Worm (Caenorhabditis elegans) whole organism, L2 larva: ENCODE data around the gene srh-36.

Experiments
- C34F6.9 ChIP-seq: fragments of 150-350 bp; optimal IDR thresholded peaks from 2 replicates; lab custom pipeline; 2014; ENCODE audit warnings: missing biosample characterization, missing genetic modification characterization
- F13H6.1 ChIP-seq: sonication (generic microtip); optimal IDR thresholded peaks from 2 replicates; lab custom pipeline; 2016; ENCODE audit warnings: missing genetic modification characterization, missing compliant biosample characterization
- R02D3.7 ChIP-seq: fragments of 150-350 bp; optimal IDR thresholded peaks from 2 replicates; lab custom pipeline; 2014; ENCODE audit warnings: missing biosample characterization, missing genetic modification characterization
- Y55F3AM.14 ChIP-seq: fragments of 200-800 bp; sonication (Bioruptor generic); optimal IDR thresholded peaks from 2 replicates; lab custom pipeline; 2018; ENCODE audit warnings: mild to moderate bottlenecking, missing genetic modification characterization, missing compliant biosample characterization
- ZK546.5 ChIP-seq: sonication (generic microtip); optimal IDR thresholded peaks from 2 replicates; lab custom pipeline; 2017; ENCODE audit warnings: missing biosample characterization, missing genetic modification characterization
- aly-2 ChIP-seq: fragments of 150-350 bp; optimal IDR thresholded peaks from 2 replicates; lab custom pipeline; 2014; ENCODE audit warnings: missing biosample characterization, missing genetic modification characterization
- ama-1 ChIP-seq: fragments of 150-350 bp; optimal IDR thresholded peaks from 2 replicates; lab custom pipeline; 2018; ENCODE audit warnings: inconsistent platforms
- blmp-1 ChIP-seq: sonication (generic microtip); optimal IDR thresholded peaks from 2 replicates; lab custom pipeline; 2017; ENCODE audit warnings: missing genetic modification characterization, mild to moderate bottlenecking, missing compliant biosample characterization, antibody characterized with exemption, moderate library complexity; ENCODE audit not compliant: insufficient read depth
- ceh-82 ChIP-seq: fragments of 150-350 bp; optimal IDR thresholded peaks from 2 replicates; lab custom pipeline; 2014; ENCODE audit warnings: missing biosample characterization, missing genetic modification characterization
- crh-2 ChIP-seq: sonication (generic microtip); optimal IDR thresholded peaks from 2 replicates; lab custom pipeline; 2017; ENCODE audit warnings: missing biosample characterization, missing genetic modification characterization
- dmd-4 ChIP-seq: sonication (generic microtip); optimal IDR thresholded peaks from 2 replicates; lab custom pipeline; 2017; ENCODE audit warnings: missing biosample characterization, missing genetic modification characterization
- elt-1 ChIP-seq: fragments of 150-350 bp; optimal IDR thresholded peaks from 2 replicates; lab custom pipeline; 2014; ENCODE audit warnings: missing biosample characterization, missing genetic modification characterization
- elt-3 ChIP-seq: sonication (generic microtip); optimal IDR thresholded peaks from 2 replicates; lab custom pipeline; 2017; ENCODE audit warnings: missing biosample characterization, missing genetic modification characterization
- gmeb-1 ChIP-seq: fragments of 150-350 bp; optimal IDR thresholded peaks from 2 replicates; lab custom pipeline; 2014; ENCODE audit warnings: missing biosample characterization, missing genetic modification characterization
- lin-39 ChIP-seq: fragments of 150-350 bp; optimal IDR thresholded peaks from 2 replicates; lab custom pipeline; 2014; ENCODE audit warnings: missing biosample characterization, missing genetic modification reagents, missing genetic modification characterization
- lsy-2 ChIP-seq, 2 experiments: fragments of 150-350 bp in 1 of 2; sonication (generic microtip) in 1 of 2; optimal IDR thresholded peaks; 2 replicates each; lab custom pipeline; 2014 to 2017; ENCODE audit warnings: missing biosample characterization in 2 of 2, missing genetic modification characterization in 2 of 2
- mab-5 ChIP-seq: fragments of 150-350 bp; optimal IDR thresholded peaks from 2 replicates; lab custom pipeline; 2014; ENCODE audit warnings: missing biosample characterization, missing genetic modification characterization
- mbf-1 ChIP-seq: sonication (generic microtip); optimal IDR thresholded peaks from 2 replicates; lab custom pipeline; 2017; ENCODE audit warnings: missing biosample characterization, missing genetic modification characterization
- nhr-10 ChIP-seq: sonication (generic microtip); optimal IDR thresholded peaks from 2 replicates; lab custom pipeline; 2017; ENCODE audit warnings: missing biosample characterization, missing genetic modification characterization
- nhr-12 ChIP-seq: fragments of 150-350 bp; optimal IDR thresholded peaks from 2 replicates; lab custom pipeline; 2014; ENCODE audit warnings: missing biosample characterization, missing genetic modification characterization
- nhr-129 ChIP-seq: fragments of 150-350 bp; optimal IDR thresholded peaks from 2 replicates; lab custom pipeline; 2014; ENCODE audit warnings: missing biosample characterization, missing genetic modification characterization
- nhr-21 ChIP-seq: fragments of 150-350 bp; optimal IDR thresholded peaks from 2 replicates; lab custom pipeline; 2014; ENCODE audit warnings: missing biosample characterization, missing genetic modification characterization
- nhr-25 ChIP-seq: fragments of 150-350 bp; sonication (generic microtip); optimal IDR thresholded peaks from 3 replicates; lab custom pipeline; 2014; ENCODE audit warnings: missing biosample characterization, missing genetic modification characterization
- nhr-6 ChIP-seq: fragments of 150-350 bp; optimal IDR thresholded peaks from 2 replicates; lab custom pipeline; 2014; ENCODE audit warnings: missing biosample characterization, missing genetic modification characterization
- nhr-77 ChIP-seq: fragments of 150-350 bp; optimal IDR thresholded peaks from 2 replicates; lab custom pipeline; 2014; ENCODE audit warnings: missing biosample characterization, missing genetic modification characterization
- peb-1 ChIP-seq: fragments of 150-350 bp; optimal IDR thresholded peaks from 2 replicates; lab custom pipeline; 2014; ENCODE audit warnings: missing biosample characterization, missing genetic modification characterization
- skn-1 ChIP-seq: sonication (generic microtip); optimal IDR thresholded peaks from 2 replicates; lab custom pipeline; 2017; ENCODE audit warnings: missing biosample characterization, missing genetic modification characterization
- sma-3 ChIP-seq: sonication (generic microtip); optimal IDR thresholded peaks from 2 replicates; lab custom pipeline; 2016; ENCODE audit warnings: missing genetic modification reagents, missing genetic modification characterization, missing compliant biosample characterization
- snpc-4 ChIP-seq: fragments of 150-350 bp; optimal IDR thresholded peaks from 2 replicates; lab custom pipeline; 2014; ENCODE audit warnings: missing biosample characterization, missing genetic modification characterization
- unc-39 ChIP-seq: fragments of 150-350 bp; optimal IDR thresholded peaks from 2 replicates; lab custom pipeline; 2014; ENCODE audit warnings: missing biosample characterization, missing genetic modification characterization
- unc-55 ChIP-seq: fragments of 150-350 bp; sonication (generic microtip); optimal IDR thresholded peaks from 3 replicates; lab custom pipeline; 2014; ENCODE audit warnings: missing biosample characterization, missing genetic modification reagents, missing genetic modification characterization
- unc-62 ChIP-seq: fragments of 150-350 bp; optimal IDR thresholded peaks from 2 replicates; lab custom pipeline; 2014; ENCODE audit warnings: missing biosample characterization, missing genetic modification reagents, missing genetic modification characterization
- ztf-1 ChIP-seq: fragments of 200-800 bp; sonication (Bioruptor generic); conservative IDR thresholded peaks from 2 replicates; pipeline ENCODE4 v1.3.6; 2022; ENCODE audit warnings: missing genetic modification characterization, missing compliant biosample characterization
- ztf-11 ChIP-seq: sonication (generic microtip); optimal IDR thresholded peaks from 2 replicates; lab custom pipeline; 2017; ENCODE audit warnings: missing biosample characterization, missing genetic modification characterization
- ztf-4 ChIP-seq: fragments of 150-350 bp; optimal IDR thresholded peaks from 2 replicates; lab custom pipeline; 2014; ENCODE audit warnings: missing biosample characterization, missing genetic modification characterization

srh-36 gene

ce11 chrV:2836501-2836900 is 15.0 kb upstream of the srh-36 start, which contains the start of gene srj-45:
TSS of gene srj-45 (minus strand) at chrV:2836601.
- no peak for TF ChIP-seq mab-5 (tag; lab: Kevin White, UChicago)
- no peak for TF ChIP-seq sma-3 (GFP tag; lab: Kevin White, UChicago)
- TF ChIP-seq peb-1 = no peak
- no peak for TF ChIP-seq lsy-2 (tag; optimal IDR thresholded peaks at IDR 0.05; lab: Kevin White, UChicago)
- no peak for TF ChIP-seq ceh-82 (tag; lab: Kevin White, UChicago)
- no peak for TF ChIP-seq snpc-4 (tag; lab: Kevin White, UChicago)
- no peak for TF ChIP-seq F13H6.1 (tag; lab: Kevin White, UChicago)
- TF ChIP-seq unc-62 = no peak
- no peak for TF ChIP-seq C34F6.9
- no peak for TF ChIP-seq elt-1
- TF ChIP-seq nhr-6 = no peak
- TF ChIP-seq elt-3 (tag; lab: Kevin White, UChicago) = no peak
- no peak for TF ChIP-seq ZK546.5
- no peak for TF ChIP-seq nhr-21 (tag; lab: Kevin White, UChicago)

ce11 chrV:2832666-2833065 is 11.2 kb upstream of the srh-36 start, which contains the start of gene srj-50:
TSS of gene srj-50 (plus strand) at chrV:2832966.
- TF ChIP-seq snpc-4 (tag; lab: Kevin White, UChicago) = no peak
- TF ChIP-seq lsy-2 (tag; optimal IDR thresholded peaks at IDR 0.05; lab: Kevin White, UChicago) = no peak
- no peak for TF ChIP-seq R02D3.7
- TF ChIP-seq mbf-1 (tag; lab: Kevin White, UChicago) = no peak
- no peak for TF ChIP-seq ztf-4
- TF ChIP-seq ztf-1 (GFP tag; lab: Robert Waterston, UW) = no peak
- no peak for TF ChIP-seq ztf-11
- no peak for TF ChIP-seq aly-2 (tag; lab: Kevin White, UChicago)
- TF ChIP-seq ama-1 (lab: Kevin White, UChicago) = no peak

- no peak for TF ChIP-seq nhr-25 (tag; lab: Kevin White, UChicago)
- TF ChIP-seq C34F6.9 = no peak
- no peak for TF ChIP-seq snpc-4 (tag; lab: Kevin White, UChicago)
- TF ChIP-seq unc-55 = no peak
- TF ChIP-seq ztf-1 (GFP tag; lab: Robert Waterston, UW) = no peak
- no peak for TF ChIP-seq unc-39
- TF ChIP-seq R02D3.7 = no peak
- no peak for TF ChIP-seq nhr-12 (tag; lab: Kevin White, UChicago)
- no peak for TF ChIP-seq F13H6.1 (tag; lab: Kevin White, UChicago)
- TF ChIP-seq nhr-77 (tag; lab: Kevin White, UChicago) = no peak
- TF ChIP-seq nhr-129 (tag; lab: Kevin White, UChicago) = no peak
- no peak for TF ChIP-seq peb-1
- no peak for TF ChIP-seq ztf-11
- TF ChIP-seq nhr-10 (tag; lab: Kevin White, UChicago) = no peak
- TF ChIP-seq unc-62 = no peak
- TF ChIP-seq, all 48 proteins: peak for 0
Measured at ce11 chrV:2830817-2831216, 9.3 kb upstream of the srh-36 start, which contains the start of gene srw-2. TSS of gene srw-2 (plus strand) at chrV:2830878.

ce11 chrV:2826815-2827214 is 5.3 kb upstream of the srh-36 start, which contains the start of gene T03D3.5:
TSS of gene T03D3.5 (minus strand) at chrV:2826835.
- no peak for TF ChIP-seq nhr-6
- TF ChIP-seq lin-39 (tag; lab: Kevin White, UChicago) = no peak
- TF ChIP-seq nhr-10 (tag; lab: Kevin White, UChicago) = no peak
- TF ChIP-seq Y55F3AM.14 (GFP tag; lab: Kevin White, UChicago) = no peak
- TF ChIP-seq mbf-1 (tag; lab: Kevin White, UChicago) = no peak
- TF ChIP-seq peb-1 = no peak
- TF ChIP-seq nhr-77 (tag; lab: Kevin White, UChicago) = no peak
- TF ChIP-seq gmeb-1 (tag; lab: Kevin White, UChicago) = no peak
- TF ChIP-seq mab-5 (tag; lab: Kevin White, UChicago) = no peak
- no peak for TF ChIP-seq skn-1 (tag; lab: Kevin White, UChicago)
- TF ChIP-seq aly-2 (tag; lab: Kevin White, UChicago) = no peak

ce11 chrV:2825978-2826377 is 4.5 kb upstream of the srh-36 start:
- TF ChIP-seq blmp-1 (tag; lab: Kevin White, UChicago) = no peak
- TF ChIP-seq lsy-2 (tag; optimal IDR thresholded peaks at IDR 0.05; lab: Kevin White, UChicago) = no peak
- no peak for TF ChIP-seq crh-2 (tag; lab: Kevin White, UChicago)
- no peak for TF ChIP-seq dmd-4
- no peak for TF ChIP-seq ztf-4
- TF ChIP-seq nhr-77 (tag; lab: Kevin White, UChicago) = no peak
- TF ChIP-seq peb-1 = no peak
- no peak for TF ChIP-seq mab-5 (tag; lab: Kevin White, UChicago)
- no peak for TF ChIP-seq nhr-6
- no peak for TF ChIP-seq R02D3.7
- no peak for TF ChIP-seq nhr-12 (tag; lab: Kevin White, UChicago)
- TF ChIP-seq nhr-10 (tag; lab: Kevin White, UChicago) = no peak
